Fruit fly (Drosophila melanogaster): Measurements from ENCODE around the gene CG17751.

CG17751 gene

dm6 chr3R:19648289-19648916 is 41.3 kb downstream of the CG17751 start, which contains the start of the genes CG6195 and CG31220 (continued):
- TF ChIP-seq CG9437 (GFP tag; optimal IDR thresholded peaks at IDR 0.05) (peak; percentile 10), CG12155 (GFP tag; optimal IDR thresholded peaks at IDR 0.05) (no peak), CG31224 (GFP tag; IDR thresholded peaks at IDR 0.05) (no peak), CG10979 (tag; optimal IDR thresholded peaks at IDR 0.05) (no peak), Rfx (GFP tag; IDR thresholded peaks at IDR 0.05) (peak; percentile 45), sd (tag; optimal IDR thresholded peaks at IDR 0.05) (peak; percentile 98), CG17186 (GFP tag; optimal IDR thresholded peaks at IDR 0.05) (peak; percentile 14), otp (GFP tag; IDR thresholded peaks at IDR 0.05) (peak; percentile 8; the same call in 1 of the 3 replicates), CG11398 (GFP tag; optimal IDR thresholded peaks at IDR 0.05) (no peak), CHES-1-like (GFP tag; optimal IDR thresholded peaks at IDR 0.05) (no peak), eyg (GFP tag; optimal IDR thresholded peaks at IDR 0.05) (no peak), CG12659 (GFP tag; optimal IDR thresholded peaks at IDR 0.05) (peak; percentile 68), Optix (GFP tag; IDR thresholded peaks at IDR 0.05) (peak; percentile 34; the same call in 1 of the 3 replicates), cg (GFP tag; optimal IDR thresholded peaks at IDR 0.05) (no peak), Pdp1 (GFP tag; optimal IDR thresholded peaks at IDR 0.05) (peak; percentile 12 to 65), Hand (GFP tag; optimal IDR thresholded peaks at IDR 0.05) (no peak), HmgD (GFP tag; optimal IDR thresholded peaks at IDR 0.05) (peak; percentile 22), CG10431 (GFP tag; optimal IDR thresholded peaks at IDR 0.05) (peak; percentile 17), CG10274 (GFP tag; optimal IDR thresholded peaks at IDR 0.05) (no peak), CG2875 (GFP tag; optimal IDR thresholded peaks at IDR 0.05) (no peak), cad (GFP tag; optimal IDR thresholded peaks at IDR 0.05) (no peak), lilli (GFP tag; optimal IDR thresholded peaks at IDR 0.05) (peak; percentile 8), bigmax (GFP tag; optimal IDR thresholded peaks at IDR 0.05) (peak; percentile 94), gro (GFP tag; optimal IDR thresholded peaks at IDR 0.05) (no peak), Hr51 (GFP tag; optimal IDR thresholded peaks at IDR 0.05) (peak in 1 of 2 experiments; percentile 25), chn (GFP tag; optimal IDR thresholded peaks at IDR 0.05) (peak; percentile 21), Blimp-1 (GFP tag; optimal IDR thresholded peaks at IDR 0.05) (no peak), gfzf (GFP tag; optimal IDR thresholded peaks at IDR 0.05) (peak; percentile 48), sug (tag; optimal IDR thresholded peaks at IDR 0.05) (peak; percentile 12), sens (GFP tag) (peak; percentile 86), Ets65A (GFP tag) (peak; percentile 62), crp (GFP tag; optimal IDR thresholded peaks at IDR 0.05) (peak; percentile 80 to 98), CG31365 (tag; optimal IDR thresholded peaks at IDR 0.05) (peak; percentile 33), Aef1 (GFP tag; IDR thresholded peaks at IDR 0.05) (no peak), Rx (GFP tag; IDR thresholded peaks at IDR 0.05) (no peak), Med (GFP tag) (peak; percentile 90), unc-4 (GFP tag; IDR thresholded peaks at IDR 0.05; ENCODE audit: partially characterized antibody) (0 out of 2 replicates have a peak, but pooled peaks have one; percentile 41), CG32772 (GFP tag; IDR thresholded peaks at IDR 0.05) (0 out of 2 replicates have a peak, but pooled peaks have one; percentile 9), CG14014 (GFP tag; IDR thresholded peaks at IDR 0.05) (peak; percentile 29; the same call in 1 of the 2 replicates), Xbp1 (GFP tag; optimal IDR thresholded peaks at IDR 0.05) (peak; percentile 44), CG11247 (GFP tag; IDR thresholded peaks at IDR 0.05) (peak; percentile 33; the same call in 1 of the 2 replicates), CG3847 (GFP tag; IDR thresholded peaks at IDR 0.05) (no peak), CG3995 (GFP tag; optimal IDR thresholded peaks at IDR 0.05) (peak; percentile 32), tio (GFP tag; optimal IDR thresholded peaks at IDR 0.05) (no peak), CG14860 (GFP tag; IDR thresholded peaks at IDR 0.05; ENCODE audit: partially characterized antibody) (peak; percentile 26; the same call in 1 of the 3 replicates), CG12391 (tag; optimal IDR thresholded peaks at IDR 0.05) (peak; percentile 29), CG5245 (GFP tag; optimal IDR thresholded peaks at IDR 0.05) (peak; percentile 89), CG12769 (tag; optimal IDR thresholded peaks at IDR 0.05) (no peak), Ravus (GFP tag; IDR thresholded peaks at IDR 0.05) (no peak)
